Worm (Caenorhabditis elegans) whole organism, L4/young adult: ENCODE data around the gene W08E12.8.

Experiments
- W03F9.2 ChIP-seq: fragments of 150-350 bp; optimal IDR thresholded peaks from 2 replicates; lab custom pipeline; 2014; ENCODE audit warnings: missing biosample characterization, missing genetic modification characterization
- dao-5 ChIP-seq: sonication (generic microtip); optimal IDR thresholded peaks from 2 replicates; lab custom pipeline; 2016; ENCODE audit warnings: missing genotype, missing genetic modification characterization, moderate library complexity, missing compliant biosample characterization
- him-1 ChIP-seq: sonication (generic microtip); optimal IDR thresholded peaks from 2 replicates; lab custom pipeline; 2016; ENCODE audit warnings: missing genotype, missing genetic modification reagents, missing genetic modification characterization, missing compliant biosample characterization

W08E12.8 gene

DNA sequence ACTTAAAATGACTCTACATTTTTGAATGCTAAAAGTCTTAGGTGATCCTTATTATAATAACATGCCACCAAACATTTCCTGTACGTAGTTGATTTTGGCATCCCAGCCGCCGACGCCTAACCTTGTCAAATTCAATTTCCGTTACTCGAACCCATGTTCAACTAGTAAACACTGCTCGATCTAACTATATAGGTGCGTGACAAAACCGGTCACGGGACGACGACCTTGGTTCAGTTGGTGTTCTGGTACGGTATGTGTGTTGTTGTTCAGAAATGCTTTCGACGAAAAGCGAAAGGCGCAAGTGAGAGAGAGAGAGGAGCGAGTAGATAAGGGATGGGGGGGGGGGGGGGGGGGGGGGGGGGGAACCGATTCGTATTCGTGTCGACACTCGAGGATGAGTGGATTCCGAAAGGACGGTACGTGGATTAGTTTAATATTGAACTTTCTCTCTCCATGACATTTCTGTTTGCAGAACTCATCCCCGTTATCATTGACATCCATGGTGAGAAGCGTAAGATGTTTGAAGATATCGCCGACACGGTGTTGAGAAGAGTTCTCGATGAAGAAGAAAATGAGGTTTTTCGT, at the start of gene W08E12.8:
Gene W08E12.8 (plus strand): TSS at position 395 of the 585 bp plus-strand sequence.
- TF ChIP-seq him-1 (no peak), dao-5 (tag; lab: Kevin White, UChicago) (no peak), W03F9.2 (tag; lab: Kevin White, UChicago) (no peak)

DNA sequence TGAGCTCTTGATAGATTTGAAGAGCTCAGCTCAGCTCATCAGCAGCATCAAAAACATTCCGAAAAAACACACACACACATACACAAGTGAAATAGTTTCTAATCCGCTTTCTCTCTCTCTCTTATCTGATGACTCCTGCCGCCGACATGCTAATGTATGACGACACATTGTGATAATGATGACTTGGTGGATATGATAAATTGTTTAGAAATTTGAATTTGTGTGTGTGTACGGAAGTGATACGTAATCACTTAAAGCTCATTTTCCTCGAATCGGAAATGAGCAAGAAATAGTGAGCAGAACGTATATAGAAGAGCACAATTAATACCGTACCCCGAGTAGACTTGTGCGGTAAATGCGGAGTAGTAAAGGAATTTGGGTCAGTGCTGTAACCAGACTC, 45.3 kb upstream of the W08E12.8 start:
- no peak for TF ChIP-seq him-1
- TF ChIP-seq dao-5 (tag; lab: Kevin White, UChicago): no peak
- no peak for TF ChIP-seq W03F9.2 (tag; lab: Kevin White, UChicago)

DNA sequence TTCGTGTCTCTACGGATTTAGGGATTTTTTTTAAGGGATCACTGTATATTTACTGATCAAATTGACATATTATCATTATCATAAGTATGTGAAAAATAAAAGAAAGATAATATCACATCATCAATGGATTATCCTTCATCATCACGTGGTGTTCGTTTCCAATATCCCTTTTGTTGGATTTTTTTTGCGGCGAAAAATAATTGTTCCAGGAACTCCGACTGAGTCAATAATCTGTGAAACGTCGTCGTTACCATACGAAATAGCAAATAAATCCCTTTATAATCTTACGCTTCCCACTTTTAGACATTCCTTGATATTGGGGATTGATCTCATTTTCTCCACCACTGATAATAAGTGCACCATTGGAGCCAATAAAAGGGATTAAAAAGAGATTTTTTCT, 42.2 kb upstream of the W08E12.8 start:
- TF ChIP-seq him-1 (no peak), dao-5 (tag; lab: Kevin White, UChicago) (no peak), W03F9.2 (tag; lab: Kevin White, UChicago) (no peak)

DNA sequence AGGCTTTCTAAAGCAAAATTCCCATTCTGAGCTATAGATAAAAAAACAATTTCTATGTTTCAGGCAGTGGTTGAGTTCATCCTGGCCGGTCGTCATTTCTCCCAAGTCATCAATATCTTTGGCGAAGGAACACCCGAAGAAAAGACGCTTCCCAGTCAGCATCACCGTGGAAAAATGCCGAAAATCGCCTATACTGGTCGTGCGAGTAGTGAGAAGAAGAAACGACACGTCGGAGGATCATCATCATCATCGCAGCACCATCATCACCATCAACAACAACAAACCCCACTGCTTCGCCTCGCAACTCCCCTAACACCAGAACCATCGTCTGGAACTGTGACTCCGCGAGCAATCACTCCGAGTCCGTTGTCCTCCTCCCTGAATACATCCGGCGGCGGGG, 40.6 kb upstream of the W08E12.8 start:
- TF ChIP-seq W03F9.2 (tag; lab: Kevin White, UChicago): no peak
- TF ChIP-seq dao-5 (tag; lab: Kevin White, UChicago): no peak
- TF ChIP-seq him-1: no peak

DNA sequence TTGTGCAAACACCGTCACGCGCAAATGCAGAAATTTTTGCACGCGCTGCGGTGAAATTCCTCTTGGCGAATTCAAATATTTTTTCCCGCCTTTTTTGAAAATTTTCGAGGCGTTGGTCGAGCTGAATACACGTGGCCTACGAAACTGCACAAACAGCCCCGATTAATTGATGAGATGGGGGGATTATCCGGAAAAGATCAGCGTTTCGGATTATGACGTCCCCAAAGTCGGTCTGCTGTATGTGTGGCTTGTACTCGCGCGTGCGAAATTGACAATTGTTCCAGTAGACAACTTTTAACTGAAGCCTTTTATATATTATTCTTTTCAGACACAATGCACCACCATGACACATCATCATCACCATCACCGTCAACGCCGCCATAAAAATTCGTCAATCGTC, 40.1 kb upstream of the W08E12.8 start:
- TF ChIP-seq him-1 (no peak), dao-5 (tag; lab: Kevin White, UChicago) (no peak), W03F9.2 (tag; lab: Kevin White, UChicago) (no peak)

DNA sequence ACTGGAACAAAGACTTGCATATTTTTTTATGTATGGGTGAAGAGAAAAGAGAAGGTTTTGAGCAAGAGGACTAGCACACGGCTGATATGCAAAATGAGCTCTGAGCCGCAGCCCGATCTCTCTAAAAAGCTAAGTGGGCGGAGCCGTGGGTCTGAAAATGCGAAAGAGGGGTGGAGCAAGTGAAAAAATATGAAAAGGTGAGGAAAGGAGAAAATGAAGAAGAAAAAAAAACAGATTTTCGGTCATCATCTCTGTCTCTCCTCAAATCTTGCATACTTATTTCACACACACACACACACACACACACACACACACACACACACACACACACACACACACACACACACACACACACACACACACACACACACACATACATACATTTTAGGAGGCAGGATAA, 37.7 kb upstream of the W08E12.8 start, which contains the start of gene dmd-9:
Gene dmd-9 (minus strand): TSS at position 101 of the 400 bp plus-strand sequence.
- TF ChIP-seq W03F9.2 (tag; lab: Kevin White, UChicago): no peak
- TF ChIP-seq dao-5 (tag; lab: Kevin White, UChicago): no peak
- TF ChIP-seq him-1: no peak

DNA sequence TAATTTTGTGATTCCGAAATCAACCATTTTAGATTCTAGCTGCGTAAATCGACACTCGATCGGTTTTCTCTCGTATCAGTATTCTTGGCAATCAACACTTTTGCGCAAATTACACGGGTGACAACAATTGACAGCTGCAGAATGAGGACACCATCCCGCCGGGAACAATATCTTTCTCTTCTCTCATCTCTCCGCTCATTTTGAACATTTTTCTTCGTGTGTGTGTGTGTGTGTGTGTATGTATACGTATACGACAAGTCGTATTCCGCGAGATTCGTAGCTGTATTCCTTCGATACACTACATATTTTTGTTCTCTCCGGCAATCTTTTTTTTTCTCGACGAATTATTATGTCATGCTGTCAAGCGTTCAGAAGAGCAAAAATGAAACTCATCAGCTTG, 35.3 kb upstream of the W08E12.8 start:
- no peak for TF ChIP-seq W03F9.2 (tag; lab: Kevin White, UChicago)
- TF ChIP-seq him-1: no peak
- no peak for TF ChIP-seq dao-5 (tag; lab: Kevin White, UChicago)

DNA sequence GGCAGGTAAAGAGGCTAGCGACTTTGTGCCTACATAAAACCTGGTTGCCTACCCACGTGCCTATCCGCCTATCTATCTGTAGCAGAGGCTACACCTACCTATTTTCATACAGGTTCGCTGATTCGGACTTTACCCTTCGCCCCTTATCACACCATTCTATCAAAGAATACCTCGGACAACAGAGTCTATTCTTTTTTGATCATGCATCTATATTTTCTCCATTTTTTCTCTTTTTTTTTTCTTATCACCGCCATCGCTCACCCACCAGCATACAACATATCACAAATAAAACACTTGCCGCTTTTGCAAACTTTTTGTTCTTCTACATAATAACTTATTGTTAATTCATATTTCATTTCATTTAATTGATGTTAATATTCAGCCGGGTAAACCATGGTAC, 33.6 kb upstream of the W08E12.8 start, which contains the start of gene T26C12.1:
Gene T26C12.1 (plus strand): TSS at position 383 of the 400 bp plus-strand sequence.
- TF ChIP-seq dao-5 (tag; lab: Kevin White, UChicago): no peak
- no peak for TF ChIP-seq W03F9.2 (tag; lab: Kevin White, UChicago)
- TF ChIP-seq him-1: no peak

DNA sequence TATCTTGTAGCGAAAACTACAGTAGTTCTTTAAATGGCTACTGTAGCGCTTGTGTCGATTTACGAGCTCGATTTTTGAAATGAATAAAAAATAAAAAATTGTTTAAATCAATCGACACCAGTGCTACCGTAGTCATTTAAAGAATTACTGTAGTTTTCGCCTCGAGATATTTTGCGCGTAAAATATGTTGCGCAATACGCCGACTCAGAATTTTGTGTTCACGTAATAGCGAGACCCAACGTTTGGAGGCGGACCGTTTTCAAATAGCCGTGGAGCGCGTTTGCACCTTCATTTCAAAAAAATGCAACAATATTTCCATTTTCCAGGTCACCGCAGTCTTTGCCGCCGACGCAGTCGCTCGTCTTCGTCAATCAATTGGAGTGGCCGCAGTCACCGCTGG, 32.0 kb upstream of the W08E12.8 start:
- TF ChIP-seq him-1: no peak
- no peak for TF ChIP-seq dao-5 (tag; lab: Kevin White, UChicago)
- TF ChIP-seq W03F9.2 (tag; lab: Kevin White, UChicago): no peak

DNA sequence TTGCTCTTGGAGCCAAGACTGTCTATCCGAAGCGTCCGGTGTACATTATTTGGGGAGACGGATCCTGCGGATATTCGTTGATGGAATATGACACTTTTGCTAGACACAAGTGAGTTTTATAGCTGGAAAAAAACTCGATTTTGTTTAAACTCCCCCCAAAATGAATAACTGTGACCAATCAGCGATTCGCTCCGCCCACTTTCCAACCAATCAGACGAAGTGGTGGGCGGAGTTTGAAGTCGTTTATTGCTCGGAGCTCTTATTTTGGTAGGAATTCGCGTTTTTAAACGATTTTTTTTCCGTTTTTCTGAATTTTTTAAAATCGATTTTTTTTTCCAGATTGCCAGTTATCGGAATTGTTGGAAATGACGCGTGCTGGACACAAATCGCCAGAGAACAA, 30.4 kb upstream of the W08E12.8 start:
- TF ChIP-seq W03F9.2 (tag; lab: Kevin White, UChicago) (no peak), dao-5 (tag; lab: Kevin White, UChicago) (no peak), him-1 (no peak)

DNA sequence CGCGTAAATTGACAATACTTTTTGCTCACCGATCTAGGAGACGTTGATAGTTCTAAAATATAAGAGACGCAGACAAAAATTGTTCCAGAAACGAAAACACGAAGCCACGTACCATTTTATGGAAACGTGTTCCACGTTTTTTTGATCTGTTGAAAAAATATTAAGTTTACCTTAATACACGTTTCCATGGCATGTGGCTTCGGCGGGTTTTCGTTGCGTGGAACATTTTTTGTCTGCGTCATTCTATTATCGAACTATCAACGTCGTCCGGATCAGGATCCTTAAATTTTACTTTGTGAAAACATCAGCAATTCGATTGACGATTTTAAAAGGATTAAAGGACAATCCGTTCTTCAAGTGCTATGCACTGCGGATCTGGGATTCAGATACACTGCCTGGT, 26.5 kb upstream of the W08E12.8 start, which contains the start of gene T26C12.2:
Gene T26C12.2 (minus strand): TSS at position 101 of the 400 bp plus-strand sequence.
- TF ChIP-seq him-1 (no peak), dao-5 (tag; lab: Kevin White, UChicago) (no peak), W03F9.2 (tag; lab: Kevin White, UChicago) (no peak)

DNA sequence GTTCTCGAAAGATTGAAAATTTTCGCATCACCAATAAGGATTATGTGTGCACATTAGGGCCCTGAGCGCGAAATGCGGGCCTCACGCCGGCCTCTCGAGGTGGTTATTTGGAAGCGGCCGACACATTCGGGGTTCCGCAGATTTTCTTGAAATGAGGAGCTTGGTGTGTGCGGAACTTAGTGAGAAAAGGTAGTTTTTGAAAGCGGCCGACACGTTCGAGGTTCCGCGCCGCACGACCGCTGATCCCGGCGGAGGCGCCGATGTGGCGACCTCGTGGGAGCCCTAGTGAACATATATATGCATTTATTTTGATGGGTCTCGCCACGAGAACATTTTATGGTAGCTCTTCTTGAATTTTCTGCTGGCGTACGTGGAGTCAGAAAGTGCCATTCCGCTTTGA, 25.3 kb upstream of the W08E12.8 start:
- no peak for TF ChIP-seq W03F9.2 (tag; lab: Kevin White, UChicago)
- no peak for TF ChIP-seq him-1
- TF ChIP-seq dao-5 (tag; lab: Kevin White, UChicago): no peak

DNA sequence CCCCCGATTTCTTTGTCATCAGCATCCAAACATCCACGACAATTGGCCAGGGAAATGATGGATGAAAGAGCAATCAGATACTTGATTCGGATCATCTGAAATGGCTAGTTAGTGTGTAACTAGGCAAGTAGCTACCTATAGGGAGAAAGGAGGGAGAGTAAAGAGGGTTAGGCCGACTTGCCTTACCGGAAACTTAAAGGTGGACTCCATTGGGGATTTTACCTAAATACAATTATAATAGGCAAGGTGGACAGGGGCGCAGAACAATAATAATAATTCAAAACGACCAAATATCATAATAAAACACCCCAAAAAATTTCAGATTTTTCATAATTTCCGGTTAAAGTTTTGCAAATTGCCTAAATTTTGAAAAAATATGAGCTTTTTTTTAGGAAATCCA, 24.6 kb upstream of the W08E12.8 start, which contains the start of gene clec-173:
Gene clec-173 (minus strand): TSS at position 101 of the 400 bp plus-strand sequence.
- TF ChIP-seq dao-5 (tag; lab: Kevin White, UChicago): no peak
- TF ChIP-seq him-1: no peak

DNA sequence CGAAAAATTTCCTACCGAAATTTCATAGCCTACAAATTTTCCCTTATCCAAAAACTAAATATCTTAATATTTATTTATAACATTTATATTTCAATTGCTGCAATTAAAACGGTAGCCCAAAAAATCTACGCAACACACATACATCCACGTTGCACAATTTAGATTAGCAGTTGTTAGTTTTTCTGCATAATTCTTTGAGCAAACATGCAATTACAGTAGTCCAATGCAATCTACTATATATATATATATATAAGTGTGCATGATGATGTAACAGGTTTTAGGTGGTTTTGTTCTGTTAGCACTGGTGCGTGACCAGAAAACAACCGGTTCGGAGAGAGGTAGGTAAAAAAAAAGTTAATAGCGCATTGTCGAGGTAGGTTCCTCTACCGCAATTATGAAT, 20.8 kb upstream of the W08E12.8 start:
- TF ChIP-seq him-1 (no peak), W03F9.2 (tag; lab: Kevin White, UChicago) (no peak), dao-5 (tag; lab: Kevin White, UChicago) (no peak)

DNA sequence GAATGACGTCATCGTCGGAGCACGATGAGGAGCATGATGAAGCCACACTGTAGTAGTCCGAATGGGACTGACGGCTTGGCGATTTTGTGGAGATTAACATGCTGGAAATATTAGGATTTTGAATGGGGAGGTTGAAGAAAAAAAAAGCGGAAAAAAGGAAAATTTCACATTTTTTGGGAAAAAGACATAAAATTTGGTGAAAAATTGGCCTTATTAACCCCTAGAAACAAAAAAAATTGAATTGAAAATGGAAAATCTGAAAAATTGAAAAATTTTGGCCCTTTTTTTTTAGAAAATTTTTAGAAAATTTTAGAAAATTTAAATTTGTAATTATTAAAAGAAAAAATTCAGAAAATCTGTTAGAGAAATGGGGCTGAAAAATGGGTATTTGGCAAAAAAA, 18.9 kb upstream of the W08E12.8 start, which contains the start of gene T26C12.3:
Gene T26C12.3 (minus strand): TSS at position 101 of the 400 bp plus-strand sequence.
- no peak for TF ChIP-seq dao-5 (tag; lab: Kevin White, UChicago)
- TF ChIP-seq W03F9.2 (tag; lab: Kevin White, UChicago): no peak
- TF ChIP-seq him-1: no peak
